Comparison of ENCODE assay signal across 2 fruit fly cellular contexts in genomic region chrX:3481034-3481433, dm6.
TF ChIP-seq lines count a peak whose summit lies in the region.

No protein-coding gene starts in this region.

TF ChIP-seq in whole organism, adult, 20 proteins besides CTCF, POLR2A, EP300 and RAD21 (continued from another document):
- TF ChIP-seq CG7045 (GFP tag; optimal IDR thresholded peaks at IDR 0.05; lab: Kevin White, UChicago) = no peak

TF ChIP-seq in whole organism, embryonic, 481 proteins besides CTCF, POLR2A, EP300 and RAD21 (continued from another document):
- TF ChIP-seq seq (GFP tag; IDR thresholded peaks at IDR 0.05; lab: Robert Waterston, UW) (no peak), CG8388 (GFP tag; optimal IDR thresholded peaks at IDR 0.05; lab: Kevin White, UChicago) (peak; percentile 17), stwl (tag; optimal IDR thresholded peaks at IDR 0.05; lab: Kevin White, UChicago) (peak; percentile 44), Atf6 (GFP tag; IDR thresholded peaks at IDR 0.05; lab: Robert Waterston, UW) (no peak), CG17359 (tag; optimal IDR thresholded peaks at IDR 0.05; lab: Kevin White, UChicago) (peak; percentile 19), ranshi (GFP tag; IDR thresholded peaks at IDR 0.05; lab: Robert Waterston, UW) (no peak), CG13424 (tag; optimal IDR thresholded peaks at IDR 0.05; lab: Kevin White, UChicago) (no peak), CG10321 (GFP tag; IDR thresholded peaks at IDR 0.05; lab: Robert Waterston, UW) (no peak), chm (GFP tag; IDR thresholded peaks at IDR 0.05; lab: Robert Waterston, UW) (0 out of 2 replicates have a peak, but pooled peaks have one; percentile 26), ci (GFP tag; IDR thresholded peaks at IDR 0.05; lab: Robert Waterston, UW) (peak; percentile 45; the same call in 1 of the 3 replicates), row (GFP tag; IDR thresholded peaks at IDR 0.05; lab: Robert Waterston, UW) (0 out of 3 replicates have a peak, but pooled peaks have one; percentile 5), Rfx (GFP tag; IDR thresholded peaks at IDR 0.05; lab: Robert Waterston, UW) (0 out of 2 replicates have a peak, but pooled peaks have one; percentile 15)
TF ChIP-seq in whole organism, embryonic: peak in this region for 22.
